Worm (Caenorhabditis elegans) whole organism, L1 larva: ENCODE measurements around the gene F08F8.6.

Experiments used
- ama-1 ChIP-seq: fragments of 150-350 bp; optimal IDR thresholded peaks from 2 replicates; lab custom pipeline; 2014
- fkh-10 ChIP-seq: sonication (generic microtip); optimal IDR thresholded peaks from 2 replicates; lab custom pipeline; 2017; ENCODE audit warnings: missing biosample characterization, missing genetic modification reagents, missing genetic modification characterization
- hlh-17 ChIP-seq: fragments of 200-800 bp; sonication (Bioruptor generic); optimal IDR thresholded peaks from 2 replicates; lab custom pipeline; 2018; ENCODE audit warnings: missing genetic modification characterization, mild to moderate bottlenecking, missing compliant biosample characterization, moderate library complexity, borderline replicate concordance
- jun-1 ChIP-seq: fragments of 150-350 bp; optimal IDR thresholded peaks from 2 replicates; lab custom pipeline; 2014; ENCODE audit warnings: missing biosample characterization, missing genetic modification reagents, missing genetic modification characterization
- nhr-11 ChIP-seq: fragments of 150-350 bp; optimal IDR thresholded peaks from 2 replicates; lab custom pipeline; 2014; ENCODE audit warnings: missing biosample characterization, missing genetic modification characterization
- nhr-237 ChIP-seq: fragments of 150-350 bp; optimal IDR thresholded peaks from 2 replicates; lab custom pipeline; 2014; ENCODE audit warnings: missing biosample characterization, missing genetic modification characterization
- nhr-76 ChIP-seq: sonication (generic microtip); optimal IDR thresholded peaks from 2 replicates; lab custom pipeline; 2017; ENCODE audit warnings: missing biosample characterization, missing genetic modification characterization
- pag-3 ChIP-seq: sonication (generic microtip); optimal IDR thresholded peaks from 2 replicates; lab custom pipeline; 2017; ENCODE audit warnings: missing genetic modification characterization, mild to moderate bottlenecking, missing compliant biosample characterization, antibody characterized with exemption, borderline replicate concordance; ENCODE audit not compliant: insufficient read depth
- zag-1 ChIP-seq: fragments of 150-350 bp; optimal IDR thresholded peaks from 2 replicates; lab custom pipeline; 2014; ENCODE audit warnings: missing biosample characterization, missing genetic modification characterization

DNA sequence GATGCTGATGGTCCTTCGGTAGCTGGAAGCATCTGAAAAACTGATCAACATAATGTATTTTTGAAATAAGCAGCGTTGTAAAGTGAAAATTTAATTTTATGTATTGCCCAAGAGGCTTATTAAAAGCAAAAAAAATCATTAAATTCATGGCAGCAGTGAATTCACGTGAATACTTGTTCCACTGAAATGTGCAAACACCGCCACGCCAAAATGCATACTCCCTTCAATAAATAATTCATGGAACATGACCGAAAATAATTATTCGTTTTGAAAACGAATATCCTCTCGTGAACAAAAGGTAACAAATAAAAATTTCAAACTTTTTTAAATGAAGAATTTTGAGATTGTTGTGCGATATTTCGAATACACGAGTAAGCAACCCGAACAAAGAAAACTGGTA lies 13.9 kb downstream of the F08F8.6 start, which contains the start of gene F08F8.10:
- TF ChIP-seq nhr-237 (tag; lab: Kevin White, UChicago) (no peak), ama-1 (lab: Kevin White, UChicago) (no peak), pag-3 (tag; lab: Kevin White, UChicago) (no peak), nhr-11 (tag; lab: Kevin White, UChicago) (no peak), jun-1 (tag; lab: Kevin White, UChicago) (no peak), nhr-76 (tag; lab: Kevin White, UChicago) (no peak), fkh-10 (GFP tag; lab: Kevin White, UChicago) (no peak), zag-1 (no peak), hlh-17 (GFP tag; lab: Kevin White, UChicago) (no peak)
